Worm (Caenorhabditis elegans) whole organism, L1 larva: ENCODE data around the gene lron-13.
A peak's percentile ranks its signal among the peaks of the same experiment; 100 is the strongest.

ENCODE experiments used
- lin-15B ChIP-seq: fragments of 150-350 bp; sonication (generic microtip); optimal IDR thresholded peaks from 3 replicates; lab custom pipeline; 2014; ENCODE audit warnings: missing biosample characterization, missing genetic modification characterization
- nhr-19 ChIP-seq: fragments of 200-800 bp; sonication (Bioruptor generic); conservative IDR thresholded peaks from 2 replicates; pipeline ENCODE4 v1.3.6; 2022; ENCODE audit warnings: missing genetic modification characterization, missing compliant biosample characterization
- nhr-237 ChIP-seq: fragments of 150-350 bp; optimal IDR thresholded peaks from 2 replicates; lab custom pipeline; 2014; ENCODE audit warnings: missing biosample characterization, missing genetic modification characterization
- nhr-28 ChIP-seq: fragments of 150-350 bp; optimal IDR thresholded peaks from 2 replicates; lab custom pipeline; 2014; ENCODE audit warnings: missing biosample characterization, missing genetic modification characterization
- pqm-1 ChIP-seq: sonication (generic microtip); optimal IDR thresholded peaks from 3 replicates; lab custom pipeline; 2017; ENCODE audit warnings: missing biosample characterization, missing genetic modification characterization
- sptf-1 ChIP-seq: fragments of 150-350 bp; optimal IDR thresholded peaks from 2 replicates; lab custom pipeline; 2014; ENCODE audit warnings: missing biosample characterization, missing genetic modification characterization
- swsn-7 ChIP-seq: sonication (generic microtip); optimal IDR thresholded peaks from 2 replicates; lab custom pipeline; 2016; ENCODE audit warnings: missing genetic modification characterization, missing compliant biosample characterization

- TF ChIP-seq lin-15B, result no peak
- TF ChIP-seq nhr-237 (tag; lab: Kevin White, UChicago), result no peak
- no peak for TF ChIP-seq pqm-1 (tag; lab: Kevin White, UChicago)
- no peak for TF ChIP-seq sptf-1 (tag; lab: Kevin White, UChicago)
- TF ChIP-seq nhr-19 (GFP tag; lab: Robert Waterston, UW), result no peak
- TF ChIP-seq nhr-28 (tag; lab: Kevin White, UChicago), result no peak
- peak; percentile 19 for TF ChIP-seq swsn-7 (tag; lab: Kevin White, UChicago)
These were observed 35.8 kb downstream of the lron-13 start, which contains the start of gene T05D4.2 for ce11 chrIII:13563000-13563522.
